Fruit fly (Drosophila melanogaster) whole organism, pupa: ENCODE results near the gene alphaTub84D.
A peak's percentile ranks its signal among the peaks of the same experiment; 100 is the strongest.

ENCODE experiments used
- CG10348 ChIP-seq: fragments of 200-800 bp; sonication (Bioruptor generic); IDR thresholded peaks from 2 replicates; pipeline ENCODE4 v1.3.6; 2022; ENCODE audit warnings: missing biosample characterization, missing genetic modification characterization
- CG12605 ChIP-seq: fragments of 200-800 bp; sonication (Bioruptor generic); IDR thresholded peaks from 2 replicates; pipeline ENCODE4 v1.3.6; 2022; ENCODE audit warnings: missing biosample characterization, missing genetic modification characterization
- CG13204 ChIP-seq: fragments of 200-800 bp; sonication (Bioruptor generic); optimal IDR thresholded peaks from 2 replicates; lab custom pipeline; 2018; ENCODE audit warnings: missing biosample characterization, mild to moderate bottlenecking, missing genetic modification characterization, moderate library complexity
- CG14655 ChIP-seq: fragments of 200-800 bp; sonication (Bioruptor generic); optimal IDR thresholded peaks from 3 replicates; lab custom pipeline; 2017; ENCODE audit warnings: mild to moderate bottlenecking, missing biosample characterization, missing genetic modification reagents, missing genetic modification characterization
- CG15710 ChIP-seq: fragments of 200-800 bp; sonication (Bioruptor generic); optimal IDR thresholded peaks from 2 replicates; lab custom pipeline; 2018; ENCODE audit warnings: missing biosample characterization, mild to moderate bottlenecking, missing genetic modification characterization, moderate library complexity
- CG17806 ChIP-seq: fragments of 200-800 bp; sonication (Bioruptor generic); optimal IDR thresholded peaks from 2 replicates; lab custom pipeline; 2018; ENCODE audit warnings: missing biosample characterization, mild to moderate bottlenecking, missing genetic modification characterization, moderate library complexity
- CG32121 ChIP-seq: fragments of 200-800 bp; sonication (Bioruptor generic); IDR thresholded peaks from 2 replicates; pipeline ENCODE4 v1.3.6; 2022; ENCODE audit warnings: missing biosample characterization, missing genetic modification characterization
- CG34367 ChIP-seq: fragments of 200-800 bp; sonication (Bioruptor generic); optimal IDR thresholded peaks from 2 replicates; lab custom pipeline; 2018; ENCODE audit warnings: missing biosample characterization, mild to moderate bottlenecking, missing genetic modification characterization
- CG4496 ChIP-seq: fragments of 200-800 bp; sonication (Bioruptor generic); IDR thresholded peaks from 3 replicates; pipeline ENCODE4 v1.3.6; 2022; ENCODE audit warnings: missing biosample characterization, missing genetic modification characterization
- CG8159 ChIP-seq: fragments of 200-800 bp; sonication (Bioruptor generic); optimal IDR thresholded peaks from 3 replicates; lab custom pipeline; 2018; ENCODE audit warnings: missing biosample characterization, mild to moderate bottlenecking, missing genetic modification characterization, moderate library complexity
- CG8301 ChIP-seq: fragments of 200-800 bp; sonication (Bioruptor generic); optimal IDR thresholded peaks from 2 replicates; lab custom pipeline; 2018; ENCODE audit warnings: missing biosample characterization, mild to moderate bottlenecking, missing genetic modification characterization
- CG9948 ChIP-seq: fragments of 200-800 bp; sonication (Bioruptor generic); optimal IDR thresholded peaks from 2 replicates; lab custom pipeline; 2018; ENCODE audit warnings: missing biosample characterization, mild to moderate bottlenecking, missing genetic modification characterization, moderate library complexity
- D1 ChIP-seq: fragments of 200-800 bp; sonication (Bioruptor generic); optimal IDR thresholded peaks from 2 replicates; lab custom pipeline; 2018; ENCODE audit warnings: missing biosample characterization, mild to moderate bottlenecking, missing genetic modification characterization, moderate library complexity
- EcR ChIP-seq: fragments of 200-800 bp; sonication (Bioruptor generic); optimal IDR thresholded peaks from 3 replicates; lab custom pipeline; 2019; ENCODE audit warnings: missing biosample characterization, missing genetic modification characterization, mild to moderate bottlenecking, moderate library complexity, missing genetic modification reagents
- Ets98B ChIP-seq: fragments of 200-800 bp; sonication (Bioruptor generic); IDR thresholded peaks from 2 replicates; pipeline ENCODE4 v1.3.6; 2022; ENCODE audit warnings: missing biosample characterization, missing genetic modification characterization
- Pif1A ChIP-seq: fragments of 200-800 bp; sonication (Bioruptor generic); optimal IDR thresholded peaks from 3 replicates; lab custom pipeline; 2016; ENCODE audit warnings: missing biosample characterization, missing genetic modification characterization
- Pif1B ChIP-seq: fragments of 200-800 bp; sonication (Bioruptor generic); optimal IDR thresholded peaks from 3 replicates; lab custom pipeline; 2016; ENCODE audit warnings: missing biosample characterization, missing genetic modification characterization
- Snoo ChIP-seq: fragments of 200-800 bp; sonication (Bioruptor generic); optimal IDR thresholded peaks from 3 replicates; lab custom pipeline; 2017; ENCODE audit warnings: missing biosample characterization, mild to moderate bottlenecking, missing genetic modification characterization, inconsistent platforms
- fd96Ca ChIP-seq: fragments of 200-800 bp; sonication (Bioruptor generic); IDR thresholded peaks from 3 replicates; pipeline ENCODE4 v1.3.6; 2022; ENCODE audit warnings: missing biosample characterization, missing genetic modification characterization
- gl ChIP-seq: fragments of 200-800 bp; sonication (Bioruptor generic); optimal IDR thresholded peaks from 2 replicates; lab custom pipeline; 2018; ENCODE audit warnings: missing biosample characterization, mild to moderate bottlenecking, missing genetic modification characterization
- rn ChIP-seq: fragments of 200-800 bp; sonication (Bioruptor generic); IDR thresholded peaks from 2 replicates; pipeline ENCODE4 v1.3.6; 2022; ENCODE audit warnings: missing biosample characterization, missing genetic modification characterization

Gene alphaTub84D

DNA sequence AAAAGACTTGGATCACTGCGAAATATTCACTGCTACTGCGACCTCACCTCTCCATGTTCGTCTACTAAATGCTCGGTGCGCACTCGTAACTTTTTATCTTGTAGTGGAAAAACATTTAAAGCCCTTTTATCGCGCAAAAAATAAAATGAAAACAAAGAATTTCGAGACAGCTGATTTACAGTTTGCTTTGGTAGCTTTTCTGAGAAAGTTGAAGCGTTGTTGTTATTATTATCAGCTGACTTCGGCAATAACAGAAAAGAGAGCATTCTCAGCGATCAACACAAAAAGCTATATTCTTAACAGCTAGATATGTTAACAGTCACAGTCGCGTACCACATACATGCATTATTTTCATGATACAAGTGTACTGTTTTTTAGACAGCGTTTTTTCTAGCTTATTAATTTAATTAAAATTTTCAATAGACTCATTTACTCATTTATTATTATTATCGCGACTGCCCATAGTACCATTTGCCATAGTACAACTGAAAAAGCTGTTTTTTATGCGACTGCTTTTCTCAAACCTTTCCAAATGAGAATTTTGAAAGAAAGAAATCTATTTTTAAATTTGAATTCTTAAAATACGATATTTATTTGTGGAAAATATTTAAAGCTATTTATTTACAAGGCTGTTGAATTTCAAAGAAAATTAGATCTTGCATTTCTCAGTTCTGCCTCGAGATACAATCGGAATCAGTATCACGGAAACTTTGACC is 10.8 kb downstream of the alphaTub84D start, which contains the start of the genes alpha-Est3 and alpha-Est2:
alpha-Est3 (minus strand) TSS at position 487 of the 716 bp plus-strand sequence.
alpha-Est2 (plus strand) TSS at position 666 of the 716 bp plus-strand sequence.
- TF ChIP-seq CG13204 (GFP tag; lab: Kevin White, UChicago) (no peak), CG14655 (GFP tag; lab: Kevin White, UChicago) (no peak), CG34367 (tag; lab: Kevin White, UChicago) (no peak), CG8301 (tag; lab: Kevin White, UChicago) (no peak), gl (no peak), CG9948 (no peak), Pif1B (no peak), CG12605 (GFP tag; lab: Robert Waterston, UW) (no peak), CG4496 (GFP tag; lab: Robert Waterston, UW) (no peak), Pif1A (no peak), Ets98B (GFP tag; lab: Robert Waterston, UW) (no peak), rn (GFP tag; lab: Robert Waterston, UW) (no peak), CG10348 (no peak), CG32121 (GFP tag; lab: Robert Waterston, UW) (no peak), D1 (no peak), Snoo (tag; lab: Kevin White, UChicago) (no peak), fd96Ca (GFP tag; lab: Robert Waterston, UW) (no peak), CG15710 (tag; lab: Kevin White, UChicago) (no peak), CG17806 (tag; lab: Kevin White, UChicago) (no peak), EcR (no peak)

DNA sequence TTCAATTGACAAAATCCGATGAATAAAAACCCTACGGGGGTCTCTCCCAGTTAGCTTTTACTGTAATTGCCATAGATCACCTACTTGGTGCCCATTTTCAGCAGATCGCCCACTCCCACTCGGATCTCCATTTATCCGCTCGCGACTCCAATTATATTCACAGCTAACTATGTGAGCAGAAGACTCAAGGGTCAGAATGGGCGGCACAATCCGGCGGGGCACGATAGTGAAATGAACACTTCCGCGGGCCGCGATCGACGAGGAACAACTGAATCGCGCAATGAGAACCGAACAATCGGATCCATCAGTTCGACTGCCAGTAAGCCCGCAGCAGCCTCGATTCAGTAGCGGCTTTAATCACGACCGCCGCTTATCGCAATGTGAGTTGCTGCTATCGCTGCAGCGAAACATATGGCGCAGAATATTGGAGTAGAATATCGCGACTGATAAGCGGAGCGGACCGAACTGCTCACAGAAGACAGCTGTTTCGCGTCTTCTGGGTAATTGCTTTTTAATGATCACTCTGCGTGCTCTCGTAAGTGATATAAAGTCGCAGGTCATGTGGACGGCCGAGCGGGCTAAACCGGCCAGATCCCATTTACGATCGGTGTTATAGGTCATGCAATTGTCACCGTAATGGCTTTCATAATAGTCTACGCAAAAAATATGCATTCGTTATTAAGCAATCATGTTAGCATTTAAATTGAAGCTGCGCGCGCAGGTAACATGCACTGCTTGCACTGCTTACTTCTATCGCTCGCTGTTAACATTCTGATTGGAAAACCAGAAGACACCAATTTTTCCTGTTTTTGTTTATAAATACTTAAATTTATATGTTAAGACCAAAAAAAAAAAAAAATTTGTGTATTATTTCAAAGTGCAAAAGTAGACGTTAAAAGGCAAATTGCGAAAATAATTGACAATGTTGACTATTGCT is 18.5 kb downstream of the alphaTub84D start, which contains the start of gene alpha-Est1:
alpha-Est1 (minus strand) TSS at position 317 of the 937 bp plus-strand sequence.
- TF ChIP-seq fd96Ca (GFP tag; lab: Robert Waterston, UW) (peak; percentile 43; the same call in 1 of the 3 replicates), CG4496 (GFP tag; lab: Robert Waterston, UW) (no peak; the same call in 2 of the 3 replicates), CG10348 (no peak), Pif1B (no peak), CG13204 (GFP tag; lab: Kevin White, UChicago) (no peak), Ets98B (GFP tag; lab: Robert Waterston, UW) (peak; percentile 24; the same call in 1 of the 2 replicates), CG8159 (tag; lab: Kevin White, UChicago) (no peak), rn (GFP tag; lab: Robert Waterston, UW) (no peak), CG12605 (GFP tag; lab: Robert Waterston, UW) (no peak), CG8301 (tag; lab: Kevin White, UChicago) (no peak), CG32121 (GFP tag; lab: Robert Waterston, UW) (no peak; the same call in 1 of the 2 replicates), CG9948 (no peak), CG14655 (GFP tag; lab: Kevin White, UChicago) (peak; percentile 13)

DNA sequence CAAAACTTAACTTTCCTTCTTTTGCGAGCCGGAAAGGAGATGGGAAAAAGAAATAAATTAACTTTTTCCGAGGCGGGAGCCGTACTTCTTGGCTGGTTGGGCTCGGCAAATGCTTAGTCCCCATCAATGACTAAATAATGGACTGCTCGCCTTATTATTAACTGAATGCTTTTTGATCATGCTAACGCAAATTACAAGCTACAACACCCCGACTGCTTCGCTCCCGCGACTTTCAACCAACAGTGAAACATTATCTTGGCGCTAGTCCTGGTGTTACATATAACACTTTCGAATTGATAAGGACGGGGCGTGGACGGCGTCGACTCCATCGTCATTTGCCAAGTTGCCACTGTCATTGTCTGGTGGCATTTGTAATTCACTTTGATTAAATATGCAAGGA is 21.2 kb downstream of the alphaTub84D start, which contains the start of gene CG45545:
CG45545 (plus strand) TSS at position 301 of the 400 bp plus-strand sequence.
- no peak for TF ChIP-seq EcR
- TF ChIP-seq gl = no peak
- no peak for TF ChIP-seq CG8159 (tag; lab: Kevin White, UChicago)
- no peak for TF ChIP-seq CG10348
- no peak for TF ChIP-seq Pif1A
- TF ChIP-seq Pif1B = no peak

DNA sequence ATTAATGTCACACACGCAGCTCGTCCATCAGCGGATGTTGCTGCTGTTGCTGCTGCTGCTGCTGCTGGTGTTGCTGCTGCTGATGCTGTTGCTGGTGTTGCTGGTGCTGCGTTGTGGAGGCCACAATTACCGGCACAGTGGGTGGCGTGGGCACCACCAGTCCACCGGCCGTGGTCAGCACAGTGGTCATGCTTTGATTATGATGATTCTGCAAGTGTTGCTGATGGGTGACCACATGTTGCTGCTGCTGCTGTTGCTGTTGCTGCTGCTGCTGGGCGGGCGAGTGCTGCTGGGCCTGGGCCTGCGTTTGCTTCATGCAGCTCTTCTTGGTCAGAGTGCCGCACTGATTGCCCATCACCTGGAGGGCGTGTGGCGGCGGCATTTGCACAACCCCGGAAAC is 41.7 kb downstream of the alphaTub84D start:
- TF ChIP-seq CG15710 (tag; lab: Kevin White, UChicago) = no peak
- TF ChIP-seq CG17806 (tag; lab: Kevin White, UChicago) = no peak
- no peak for TF ChIP-seq Snoo (tag; lab: Kevin White, UChicago)
- no peak for TF ChIP-seq fd96Ca (GFP tag; lab: Robert Waterston, UW)
- no peak for TF ChIP-seq gl
- TF ChIP-seq Pif1B = no peak
